Worm (Caenorhabditis elegans): ENCODE measurements around the gene T01B7.5.

Gene T01B7.5

ce11 chrII:8745449-8746297 is 29.0 kb downstream of the T01B7.5 start (continued):
- no peak for TF ChIP-seq duxl-1 (tag; optimal IDR thresholded peaks at IDR 0.05; ENCODE audit: poor library complexity)
- no peak for TF ChIP-seq zip-2 (tag; optimal IDR thresholded peaks at IDR 0.05)
- TF ChIP-seq cey-2 (tag; optimal IDR thresholded peaks at IDR 0.05; ENCODE audit: borderline replicate concordance, insufficient read depth) = no peak
- no peak for TF ChIP-seq F10B5.3 (tag; optimal IDR thresholded peaks at IDR 0.05)
- no peak for TF ChIP-seq madf-9 (GFP tag; conservative IDR thresholded peaks at IDR 0.05)
- TF ChIP-seq ces-1 (GFP tag; optimal IDR thresholded peaks at IDR 0.05) = no peak
- TF ChIP-seq ama-1 (optimal IDR thresholded peaks at IDR 0.05) = peak; percentile 74
- no peak for TF ChIP-seq jun-1 (tag; optimal IDR thresholded peaks at IDR 0.05)
- no peak for TF ChIP-seq Y105C5A.15 (GFP tag; IDR thresholded peaks at IDR 0.05)
- no peak for TF ChIP-seq ceh-82 (tag; optimal IDR thresholded peaks at IDR 0.05)
- TF ChIP-seq nhr-76 (tag; optimal IDR thresholded peaks at IDR 0.05) = no peak
- no peak for TF ChIP-seq aly-2 (tag; optimal IDR thresholded peaks at IDR 0.05)
- TF ChIP-seq rbr-2 (tag; optimal IDR thresholded peaks at IDR 0.05) = no peak
- no peak for TF ChIP-seq daf-16 (GFP tag; optimal IDR thresholded peaks at IDR 0.05)
- TF ChIP-seq daf-16 (tag; optimal IDR thresholded peaks at IDR 0.05) = peak; percentile 20
- TF ChIP-seq dve-1 (tag; optimal IDR thresholded peaks at IDR 0.05; ENCODE audit: insufficient read depth) = peak; percentile 50
- TF ChIP-seq fkh-10 (GFP tag; optimal IDR thresholded peaks at IDR 0.05) = no peak
- TF ChIP-seq snpc-4 (tag; optimal IDR thresholded peaks at IDR 0.05) = no peak
- no peak for TF ChIP-seq ceh-20 (GFP tag; IDR thresholded peaks at IDR 0.05)
- TF ChIP-seq aha-1 (tag) = peak; percentile 90

ce11 chrII:8746298-8746775 is 29.7 kb downstream of the T01B7.5 start:
- TF ChIP-seq spr-1 (tag; optimal IDR thresholded peaks at IDR 0.05) (no peak), ama-1 (optimal IDR thresholded peaks at IDR 0.05) (peak; percentile 96), egl-27 (tag; optimal IDR thresholded peaks at IDR 0.05) (no peak), arid-1 (GFP tag; conservative IDR thresholded peaks at IDR 0.05) (0 out of 2 replicates have a peak, but pooled peaks have one; percentile 37), zip-11 (GFP tag; IDR thresholded peaks at IDR 0.05) (no peak), ces-1 (GFP tag; optimal IDR thresholded peaks at IDR 0.05) (no peak), daf-19 (GFP tag; conservative IDR thresholded peaks at IDR 0.05) (no peak), hmg-1.1 (GFP tag; IDR thresholded peaks at IDR 0.05) (no peak), egl-43 (GFP tag; IDR thresholded peaks at IDR 0.05) (0 out of 2 replicates have a peak, but pooled peaks have one; percentile 11), mep-1 (tag; optimal IDR thresholded peaks at IDR 0.05) (no peak), lin-29 (GFP tag; IDR thresholded peaks at IDR 0.05) (no peak; the same call in none of the 2 replicates), daf-16 (GFP tag; optimal IDR thresholded peaks at IDR 0.05) (no peak), daf-16 (tag; optimal IDR thresholded peaks at IDR 0.05) (peak; percentile 7), tra-1 (GFP tag; IDR thresholded peaks at IDR 0.05) (peak; percentile 17; the same call in 1 of the 2 replicates), ZK337.2 (GFP tag; IDR thresholded peaks at IDR 0.05) (0 out of 2 replicates have a peak, but pooled peaks have one; percentile 1), ztf-7 (tag; optimal IDR thresholded peaks at IDR 0.05) (no peak), zip-2 (tag; optimal IDR thresholded peaks at IDR 0.05) (no peak), F49E8.2 (tag; optimal IDR thresholded peaks at IDR 0.05; ENCODE audit: borderline replicate concordance) (no peak), ceh-20 (GFP tag; IDR thresholded peaks at IDR 0.05) (peak; percentile 64; the same call in 1 of the 2 replicates), F26F4.8 (GFP tag; conservative IDR thresholded peaks at IDR 0.05) (no peak), nhr-6 (tag; optimal IDR thresholded peaks at IDR 0.05) (no peak), Y105C5A.15 (GFP tag; IDR thresholded peaks at IDR 0.05) (peak; percentile 74; the same call in 1 of the 2 replicates), mxl-3 (GFP tag; optimal IDR thresholded peaks at IDR 0.05) (no peak), lir-3 (tag; optimal IDR thresholded peaks at IDR 0.05) (no peak), unc-130 (GFP tag; optimal IDR thresholded peaks at IDR 0.05) (no peak), snpc-1.2 (GFP tag; IDR thresholded peaks at IDR 0.05) (peak; percentile 52; the same call in 1 of the 2 replicates), ZK546.5 (tag; optimal IDR thresholded peaks at IDR 0.05) (no peak), set-16 (GFP tag; IDR thresholded peaks at IDR 0.05) (no peak), aha-1 (tag) (peak; percentile 55), sdz-12 (GFP tag; optimal IDR thresholded peaks at IDR 0.05) (peak; percentile 74), ceh-44 (GFP tag; IDR thresholded peaks at IDR 0.05) (no peak), T20F7.1 (GFP tag; optimal IDR thresholded peaks at IDR 0.05) (peak; percentile 35), dpl-1 (GFP tag; optimal IDR thresholded peaks at IDR 0.05) (no peak), madf-5 (GFP tag; IDR thresholded peaks at IDR 0.05) (peak in 1 of 2 experiments; percentile 63; a peak in 1 of 4 replicates), lin-38 (GFP tag; IDR thresholded peaks at IDR 0.05) (0 out of 2 replicates have a peak, but pooled peaks have one; percentile 4)
